Worm (Caenorhabditis elegans) whole organism, early embryonic: ENCODE measurements around the gene grl-4.
A peak's percentile ranks its signal among the peaks of the same experiment; 100 is the strongest.

Experiments used
- B0310.2 ChIP-seq: sonication (generic microtip); optimal IDR thresholded peaks from 2 replicates; lab custom pipeline; 2016; ENCODE audit warnings: mild to moderate bottlenecking, missing genetic modification characterization, missing compliant biosample characterization
- F13C5.2 ChIP-seq: sonication (generic microtip); optimal IDR thresholded peaks from 2 replicates; lab custom pipeline; 2017; ENCODE audit warnings: mild to moderate bottlenecking, missing genetic modification characterization, inconsistent platforms, missing compliant biosample characterization
- aly-1 ChIP-seq: sonication (generic microtip); optimal IDR thresholded peaks from 2 replicates; lab custom pipeline; 2016; ENCODE audit warnings: missing genetic modification characterization, missing compliant biosample characterization
- ama-1 ChIP-seq: fragments of 150-350 bp; optimal IDR thresholded peaks from 2 replicates; lab custom pipeline; 2014
- ceh-13 ChIP-seq: fragments of 200-800 bp; sonication (Bioruptor generic); optimal IDR thresholded peaks from 2 replicates; lab custom pipeline; 2018; ENCODE audit warnings: mild to moderate bottlenecking, missing genetic modification characterization, missing compliant biosample characterization
- ceh-36 ChIP-seq: sonication (generic microtip); optimal IDR thresholded peaks from 2 replicates; lab custom pipeline; 2016; ENCODE audit warnings: missing genetic modification characterization, inconsistent platforms, missing compliant biosample characterization
- ets-7 ChIP-seq: sonication (generic microtip); optimal IDR thresholded peaks from 2 replicates; lab custom pipeline; 2016; ENCODE audit warnings: missing genotype, missing genetic modification characterization, missing compliant biosample characterization
- flt-1 ChIP-seq: fragments of 200-800 bp; sonication (Bioruptor generic); IDR thresholded peaks from 2 replicates; pipeline ENCODE4 v1.3.6; 2022; ENCODE audit warnings: missing genetic modification characterization, missing compliant biosample characterization
- hmbx-1 ChIP-seq: sonication (generic microtip); optimal IDR thresholded peaks from 2 replicates; lab custom pipeline; 2016; ENCODE audit warnings: mild to moderate bottlenecking, missing genetic modification characterization, missing compliant biosample characterization
- hmg-4 ChIP-seq: fragments of 200-800 bp; sonication (Bioruptor generic); optimal IDR thresholded peaks from 2 replicates; lab custom pipeline; 2018; ENCODE audit warnings: mild to moderate bottlenecking, missing genetic modification characterization, missing compliant biosample characterization
- hnd-1 ChIP-seq: sonication (generic microtip); optimal IDR thresholded peaks from 2 replicates; lab custom pipeline; 2016; ENCODE audit warnings: missing genetic modification characterization, missing compliant biosample characterization
- pes-1 ChIP-seq: fragments of 200-800 bp; sonication (Bioruptor generic); IDR thresholded peaks from 2 replicates; pipeline ENCODE4 v1.3.6; 2022; ENCODE audit warnings: missing genetic modification reagents, missing genetic modification characterization, missing compliant biosample characterization
- scrt-1 ChIP-seq: fragments of 200-800 bp; sonication (Bioruptor generic); IDR thresholded peaks from 2 replicates; pipeline ENCODE4 v1.3.6; 2022; ENCODE audit warnings: missing genetic modification characterization, missing compliant biosample characterization
- sea-1 ChIP-seq: fragments of 200-800 bp; sonication (Bioruptor generic); conservative IDR thresholded peaks from 2 replicates; pipeline ENCODE4 v1.3.6; 2022; ENCODE audit warnings: missing genetic modification characterization, missing compliant biosample characterization
- tbx-11 ChIP-seq: fragments of 200-800 bp; sonication (Bioruptor generic); IDR thresholded peaks from 2 replicates; pipeline ENCODE4 v1.3.6; 2022; ENCODE audit warnings: missing genetic modification characterization, missing compliant biosample characterization
- tbx-37 ChIP-seq: fragments of 200-800 bp; sonication (Bioruptor generic); conservative IDR thresholded peaks from 2 replicates; pipeline ENCODE4 v1.3.6; 2022; ENCODE audit warnings: missing genetic modification reagents, missing genetic modification characterization, missing compliant biosample characterization
- tra-4 ChIP-seq: sonication (generic microtip); optimal IDR thresholded peaks from 2 replicates; lab custom pipeline; 2017; ENCODE audit warnings: missing genetic modification characterization, missing compliant biosample characterization

Gene grl-4

DNA sequence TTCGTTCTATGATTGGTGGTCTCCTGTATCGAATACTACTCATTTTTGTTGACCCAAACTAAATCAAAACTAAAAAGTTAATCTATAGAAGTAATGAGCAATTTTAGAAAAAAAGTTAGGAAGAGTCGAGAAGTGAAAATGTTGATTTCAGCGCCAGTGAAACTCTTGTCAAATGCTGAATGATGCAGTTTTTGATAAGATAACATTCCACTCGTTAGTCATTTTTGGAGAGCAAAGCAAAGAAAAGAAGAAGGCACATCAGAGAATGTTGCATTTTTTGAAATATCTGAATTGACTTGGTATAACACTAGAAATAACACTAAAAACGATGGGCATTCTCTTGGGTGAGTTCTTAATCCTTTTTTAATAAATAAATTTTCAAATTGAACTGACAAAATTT is 18.4 kb upstream of the grl-4 start, which contains the start of gene sqst-2:
Gene sqst-2 (minus strand): TSS at position 58 of the 400 bp plus-strand sequence.
- TF ChIP-seq tbx-37 (GFP tag; lab: Robert Waterston, UW) (no peak), ama-1 (no peak), ets-7 (tag; lab: Kevin White, UChicago) (no peak), tra-4 (tag; lab: Kevin White, UChicago) (no peak), scrt-1 (no peak), ceh-13 (no peak), hnd-1 (tag; lab: Kevin White, UChicago) (no peak), pes-1 (no peak)

DNA sequence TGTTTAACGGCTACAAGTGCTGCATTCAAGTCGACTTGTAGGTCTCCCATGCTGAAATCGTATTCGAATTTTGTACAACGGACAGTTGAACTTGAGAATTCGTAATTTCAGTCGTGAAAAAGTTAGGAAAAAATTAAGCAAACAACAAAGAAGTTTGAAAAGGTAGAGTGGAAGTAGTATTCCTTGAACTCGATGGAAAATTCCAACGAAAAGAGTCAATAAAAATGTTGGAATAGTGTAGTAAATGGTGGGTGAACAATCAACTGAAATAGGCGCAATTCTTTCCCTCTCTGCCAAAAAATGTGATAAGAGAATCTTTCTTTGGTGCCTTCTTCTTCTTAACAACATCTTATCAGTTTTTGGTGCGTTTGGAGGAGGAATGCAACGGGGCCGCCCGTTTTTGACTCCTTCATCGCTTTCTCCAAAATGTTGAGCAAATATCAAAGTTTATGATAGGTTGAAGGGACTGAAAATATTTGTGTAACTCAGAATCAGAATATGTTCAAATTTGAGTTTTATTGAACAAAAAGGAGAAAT is 16.1 kb upstream of the grl-4 start, which contains the start of gene ifo-1:
Gene ifo-1 (minus strand): TSS at position 51 of the 537 bp plus-strand sequence.
- TF ChIP-seq aly-1 (tag; lab: Kevin White, UChicago) (no peak), tra-4 (tag; lab: Kevin White, UChicago) (no peak), hnd-1 (tag; lab: Kevin White, UChicago) (no peak), ama-1 (no peak), B0310.2 (tag; lab: Kevin White, UChicago) (no peak), pes-1 (no peak), flt-1 (GFP tag; lab: Robert Waterston, UW) (no peak), hmg-4 (no peak), ceh-13 (no peak), ceh-36 (tag; lab: Kevin White, UChicago) (no peak), tbx-37 (GFP tag; lab: Robert Waterston, UW) (no peak), F13C5.2 (tag; lab: Kevin White, UChicago) (no peak), tbx-11 (GFP tag; lab: Robert Waterston, UW) (no peak), ets-7 (tag; lab: Kevin White, UChicago) (no peak), sea-1 (no peak), hmbx-1 (tag; lab: Kevin White, UChicago) (no peak), scrt-1 (no peak)

DNA sequence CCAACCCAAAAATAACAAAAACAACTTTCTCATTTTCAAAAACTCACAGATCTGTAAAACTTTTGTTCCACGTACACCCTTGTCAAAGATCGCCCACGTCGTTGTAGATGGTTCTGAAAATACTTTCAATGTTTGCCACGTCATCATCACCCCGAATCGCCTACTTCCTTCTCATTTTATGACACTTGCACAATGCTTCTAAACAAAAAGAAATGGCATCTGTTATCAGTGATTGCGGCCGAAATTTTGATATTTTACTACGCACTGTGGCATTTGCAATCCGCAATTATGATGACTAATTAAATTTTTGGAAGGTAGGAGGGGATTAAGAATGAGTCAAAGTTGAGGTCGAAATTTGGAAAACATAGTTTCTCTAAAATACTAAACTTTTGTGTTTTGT is 15.1 kb upstream of the grl-4 start:
- no peak for TF ChIP-seq tbx-11 (GFP tag; lab: Robert Waterston, UW)
- no peak for TF ChIP-seq hmbx-1 (tag; lab: Kevin White, UChicago)
- no peak for TF ChIP-seq tra-4 (tag; lab: Kevin White, UChicago)
- no peak for TF ChIP-seq ets-7 (tag; lab: Kevin White, UChicago)
- TF ChIP-seq ceh-36 (tag; lab: Kevin White, UChicago), result no peak
- no peak for TF ChIP-seq F13C5.2 (tag; lab: Kevin White, UChicago)
- TF ChIP-seq hnd-1 (tag; lab: Kevin White, UChicago), result no peak
- no peak for TF ChIP-seq tbx-37 (GFP tag; lab: Robert Waterston, UW)
- no peak for TF ChIP-seq flt-1 (GFP tag; lab: Robert Waterston, UW)
- no peak for TF ChIP-seq B0310.2 (tag; lab: Kevin White, UChicago)

- no peak for TF ChIP-seq tra-4 (tag; lab: Kevin White, UChicago)
- TF ChIP-seq scrt-1, result no peak
- TF ChIP-seq ceh-13, result no peak
- TF ChIP-seq flt-1 (GFP tag; lab: Robert Waterston, UW), result no peak
- TF ChIP-seq pes-1, result no peak
- TF ChIP-seq aly-1 (tag; lab: Kevin White, UChicago), result no peak
- TF ChIP-seq F13C5.2 (tag; lab: Kevin White, UChicago), result no peak
Measured at ce11 chrIV:7324913-7325312, 14.4 kb upstream of the grl-4 start.

DNA sequence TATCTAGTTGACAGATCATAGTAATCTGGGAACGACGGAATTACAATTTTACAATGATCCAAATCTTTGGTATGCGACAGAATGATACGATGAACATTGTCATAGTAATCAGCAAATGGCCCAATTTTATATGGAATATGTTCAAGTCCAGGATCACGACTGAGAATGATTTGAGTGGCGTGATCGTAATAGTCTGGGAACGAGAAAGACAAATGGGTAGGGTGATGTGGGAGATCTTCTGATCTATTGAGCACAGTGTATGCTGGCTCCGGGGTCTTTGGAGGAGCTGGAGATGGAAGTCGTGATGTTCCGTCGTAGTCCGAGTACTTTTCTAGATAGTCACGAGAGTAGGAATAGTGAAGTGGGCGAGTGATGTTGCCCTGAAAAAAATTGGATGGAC is 13.3 kb upstream of the grl-4 start:
- no peak for TF ChIP-seq ama-1
- TF ChIP-seq scrt-1, result no peak
- no peak for TF ChIP-seq tbx-11 (GFP tag; lab: Robert Waterston, UW)
- no peak for TF ChIP-seq aly-1 (tag; lab: Kevin White, UChicago)
- TF ChIP-seq tbx-37 (GFP tag; lab: Robert Waterston, UW), result no peak
- no peak for TF ChIP-seq hmbx-1 (tag; lab: Kevin White, UChicago)
- no peak for TF ChIP-seq hnd-1 (tag; lab: Kevin White, UChicago)
- no peak for TF ChIP-seq ceh-13
- no peak for TF ChIP-seq ceh-36 (tag; lab: Kevin White, UChicago)
- no peak for TF ChIP-seq B0310.2 (tag; lab: Kevin White, UChicago)
- no peak for TF ChIP-seq hmg-4
- no peak for TF ChIP-seq ets-7 (tag; lab: Kevin White, UChicago)
- TF ChIP-seq F13C5.2 (tag; lab: Kevin White, UChicago), result no peak
- no peak for TF ChIP-seq tra-4 (tag; lab: Kevin White, UChicago)

DNA sequence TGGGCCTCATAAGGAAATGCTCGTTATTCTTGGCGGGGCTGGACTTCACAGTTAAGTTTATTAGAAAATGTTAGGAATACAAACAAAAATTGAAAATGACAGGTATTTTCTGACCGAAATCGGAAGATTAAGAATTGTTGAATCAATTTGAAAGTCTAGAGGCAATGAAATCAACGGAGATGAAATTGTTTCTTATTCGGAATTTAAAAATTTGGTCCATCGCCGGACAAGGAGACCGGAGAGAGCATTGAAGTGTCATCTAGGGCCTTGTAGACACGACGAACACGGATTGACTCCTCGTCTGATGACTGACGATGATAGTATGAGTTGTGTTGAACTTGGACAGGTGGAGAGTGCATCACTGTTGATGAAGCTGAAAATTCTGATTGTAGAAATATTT is 10.1 kb upstream of the grl-4 start:
- TF ChIP-seq sea-1, result no peak
- no peak for TF ChIP-seq B0310.2 (tag; lab: Kevin White, UChicago)
- no peak for TF ChIP-seq ama-1
- TF ChIP-seq tra-4 (tag; lab: Kevin White, UChicago), result no peak
- no peak for TF ChIP-seq F13C5.2 (tag; lab: Kevin White, UChicago)
- no peak for TF ChIP-seq pes-1
- TF ChIP-seq scrt-1, result no peak
- TF ChIP-seq hmbx-1 (tag; lab: Kevin White, UChicago), result no peak
- no peak for TF ChIP-seq ceh-13
- no peak for TF ChIP-seq ets-7 (tag; lab: Kevin White, UChicago)
- no peak for TF ChIP-seq hnd-1 (tag; lab: Kevin White, UChicago)
- no peak for TF ChIP-seq flt-1 (GFP tag; lab: Robert Waterston, UW)
- TF ChIP-seq tbx-11 (GFP tag; lab: Robert Waterston, UW), result no peak
- TF ChIP-seq tbx-37 (GFP tag; lab: Robert Waterston, UW), result no peak
- no peak for TF ChIP-seq hmg-4
- no peak for TF ChIP-seq aly-1 (tag; lab: Kevin White, UChicago)
- no peak for TF ChIP-seq ceh-36 (tag; lab: Kevin White, UChicago)

DNA sequence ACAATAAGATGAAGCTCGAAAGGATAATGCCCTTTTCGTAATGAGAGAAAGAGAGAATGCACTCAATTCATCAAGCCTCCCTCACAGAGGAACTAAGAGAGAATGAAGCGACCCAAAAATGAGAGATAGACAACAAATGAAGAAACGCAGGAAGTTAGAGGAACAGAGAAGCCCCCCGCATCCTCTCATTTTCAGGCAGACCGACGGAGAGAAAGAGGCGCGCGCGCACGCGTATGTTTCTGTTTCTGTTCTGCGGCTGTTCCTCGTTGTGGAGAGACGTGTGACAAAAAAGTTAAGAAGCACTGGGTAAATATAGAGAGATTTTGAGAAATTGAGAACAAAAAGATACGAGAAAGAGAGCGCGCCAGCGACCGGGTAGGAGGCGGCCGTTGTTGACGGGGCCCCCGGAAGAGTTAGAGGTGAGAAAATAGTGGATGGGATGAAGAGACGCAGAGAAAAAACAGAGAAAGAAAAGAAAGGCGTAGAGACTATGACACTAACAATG is 9.4 kb upstream of the grl-4 start:
- TF ChIP-seq hmbx-1 (tag; lab: Kevin White, UChicago) (no peak), flt-1 (GFP tag; lab: Robert Waterston, UW) (no peak), tbx-37 (GFP tag; lab: Robert Waterston, UW) (no peak), aly-1 (tag; lab: Kevin White, UChicago) (peak; percentile 56), B0310.2 (tag; lab: Kevin White, UChicago) (no peak), F13C5.2 (tag; lab: Kevin White, UChicago) (peak; percentile 45), tra-4 (tag; lab: Kevin White, UChicago) (no peak), hmg-4 (peak; percentile 29), sea-1 (no peak), pes-1 (no peak)
